Fruit fly (Drosophila melanogaster) Kc167 (cell line): ENCODE measurements around the gene Fam92.

ENCODE experiments used
- Sin3A ChIP-seq: fragments of >200 bp; optimal IDR thresholded peaks from 2 replicates; lab custom pipeline; 2018; ENCODE audit warnings: missing external identifiers
- psq ChIP-seq: fragments of >200 bp; optimal IDR thresholded peaks from 2 replicates; lab custom pipeline; 2017; ENCODE audit warnings: missing external identifiers

DNA sequence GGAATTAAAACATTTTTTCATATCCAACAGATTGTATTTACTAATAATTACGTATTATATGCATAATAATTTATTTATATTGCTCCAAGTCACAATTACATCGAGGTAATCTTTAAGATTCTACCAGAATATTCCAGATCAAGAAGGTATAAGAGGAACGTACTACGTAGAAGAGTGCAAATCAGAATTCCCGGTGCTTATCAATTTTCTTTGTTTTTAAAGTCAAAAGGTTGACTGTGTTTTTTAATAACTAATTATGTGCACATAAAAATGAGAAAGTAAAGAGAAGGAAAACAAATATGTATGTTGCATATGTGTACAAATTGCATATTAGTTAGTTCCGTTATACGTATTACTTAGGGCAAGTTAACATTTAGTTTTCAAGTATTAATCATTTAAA lies 3.5 kb upstream of the Fam92 start:
- no peak for TF ChIP-seq psq (lab: Kevin White, UChicago)
- no peak for TF ChIP-seq Sin3A (lab: Kevin White, UChicago)
